Worm (Caenorhabditis elegans) whole organism, young adult: Measurements from ENCODE around the gene snt-7.

Experiments used
- B0035.1 ChIP-seq: sonication (generic microtip); optimal IDR thresholded peaks from 2 replicates; lab custom pipeline; 2016; ENCODE audit warnings: missing genetic modification characterization, mild to moderate bottlenecking, missing compliant biosample characterization, missing genotype, missing genetic modification reagents
- C17E4.6 ChIP-seq: fragments of 200-800 bp; sonication (Bioruptor generic); IDR thresholded peaks from 2 replicates; pipeline ENCODE4 v1.3.6; 2022; ENCODE audit warnings: missing genetic modification reagents, missing genetic modification characterization, missing compliant biosample characterization
- F57C9.4 ChIP-seq: sonication (generic microtip); optimal IDR thresholded peaks from 2 replicates; lab custom pipeline; 2017; ENCODE audit warnings: mild to moderate bottlenecking, missing genetic modification characterization, missing compliant biosample characterization
- Y53F4B.3 ChIP-seq: fragments of 200-800 bp; sonication (Bioruptor generic); IDR thresholded peaks from 2 replicates; pipeline ENCODE4 v1.3.6; 2022; ENCODE audit warnings: missing genetic modification reagents, missing genetic modification characterization, missing compliant biosample characterization
- Y67H2A.10 ChIP-seq: fragments of 200-800 bp; sonication (Bioruptor generic); conservative IDR thresholded peaks from 2 replicates; pipeline ENCODE4 v1.3.6; 2022; ENCODE audit warnings: missing genetic modification reagents, missing genetic modification characterization, missing compliant biosample characterization
- ama-1 ChIP-seq, 3 experiments: fragments of 150-350 bp in 1 of 3; sonication (generic microtip) in 2 of 3; optimal IDR thresholded peaks; 2 replicates each; lab custom pipeline; 2014 to 2018; ENCODE audit warnings: missing biosample characterization in 2 of 3, missing genetic modification characterization in 2 of 3, missing genetic modification reagents in 2 of 3
- aptf-3 ChIP-seq: fragments of 200-800 bp; sonication (Bioruptor generic); IDR thresholded peaks from 2 replicates; pipeline ENCODE4 v1.3.6; 2022; ENCODE audit warnings: missing genetic modification characterization, missing compliant biosample characterization
- athp-1 ChIP-seq: sonication (generic microtip); optimal IDR thresholded peaks from 2 replicates; lab custom pipeline; 2017; ENCODE audit warnings: mild to moderate bottlenecking, missing genetic modification characterization, missing compliant biosample characterization
- chd-7 ChIP-seq: sonication (generic microtip); optimal IDR thresholded peaks from 2 replicates; lab custom pipeline; 2016; ENCODE audit warnings: mild to moderate bottlenecking, missing genetic modification characterization, moderate library complexity, missing compliant biosample characterization
- dox-1 ChIP-seq: fragments of 200-800 bp; sonication (Bioruptor generic); IDR thresholded peaks from 2 replicates; pipeline ENCODE4 v1.3.6; 2022; ENCODE audit warnings: missing genetic modification reagents, missing genetic modification characterization, missing compliant biosample characterization
- egl-44 ChIP-seq: fragments of 200-800 bp; sonication (Bioruptor generic); IDR thresholded peaks from 2 replicates; pipeline ENCODE4 v1.3.6; 2022; ENCODE audit warnings: missing genetic modification reagents, missing genetic modification characterization, missing compliant biosample characterization
- ekl-4 ChIP-seq: fragments of 200-800 bp; sonication (Bioruptor generic); IDR thresholded peaks from 2 replicates; pipeline ENCODE4 v1.3.6; 2022; ENCODE audit warnings: missing genetic modification reagents, missing genetic modification characterization, missing compliant biosample characterization
- ets-4 ChIP-seq: fragments of 200-800 bp; sonication (Bioruptor generic); optimal IDR thresholded peaks from 2 replicates; lab custom pipeline; 2018; ENCODE audit warnings: mild to moderate bottlenecking, missing genetic modification characterization, missing compliant biosample characterization
- him-1 ChIP-seq: sonication (generic microtip); optimal IDR thresholded peaks from 2 replicates; lab custom pipeline; 2016; ENCODE audit warnings: missing genotype, missing genetic modification reagents, missing genetic modification characterization, missing compliant biosample characterization
- hmg-1.2 ChIP-seq: fragments of 200-800 bp; sonication (Bioruptor generic); IDR thresholded peaks from 2 replicates; pipeline ENCODE4 v1.3.6; 2022; ENCODE audit warnings: missing genetic modification reagents, missing genetic modification characterization, missing compliant biosample characterization
- hmg-20 ChIP-seq: fragments of 200-800 bp; sonication (Bioruptor generic); IDR thresholded peaks from 2 replicates; pipeline ENCODE4 v1.3.6; 2022; ENCODE audit warnings: missing genetic modification reagents, missing genetic modification characterization, missing compliant biosample characterization
- let-526 ChIP-seq: fragments of 200-800 bp; sonication (Bioruptor generic); IDR thresholded peaks from 2 replicates; pipeline ENCODE4 v1.3.6; 2022; ENCODE audit warnings: missing genetic modification reagents, missing genetic modification characterization, missing compliant biosample characterization
- lin-35 ChIP-seq, 3 experiments: fragments of 150-350 bp in 2 of 3; sonication (generic microtip) in 1 of 3; optimal IDR thresholded peaks; 2 replicates each; lab custom pipeline; 2014 to 2018; ENCODE audit warnings: missing biosample characterization in 3 of 3, missing genetic modification characterization in 3 of 3, missing genetic modification reagents in 3 of 3
- lin-40 ChIP-seq: sonication (generic microtip); optimal IDR thresholded peaks from 2 replicates; lab custom pipeline; 2016; ENCODE audit warnings: missing genetic modification characterization, mild to moderate bottlenecking, missing compliant biosample characterization, missing genotype, missing genetic modification reagents
- lir-1 ChIP-seq: fragments of 200-800 bp; sonication (Bioruptor generic); conservative IDR thresholded peaks from 2 replicates; pipeline ENCODE4 v1.3.6; 2022; ENCODE audit warnings: missing genetic modification reagents, missing genetic modification characterization, missing compliant biosample characterization
- madf-6 ChIP-seq: fragments of 200-800 bp; sonication (Bioruptor generic); IDR thresholded peaks from 2 replicates; pipeline ENCODE4 v1.3.6; 2022; ENCODE audit warnings: missing genetic modification reagents, missing genetic modification characterization, missing compliant biosample characterization
- mel-28 ChIP-seq: sonication (generic microtip); optimal IDR thresholded peaks from 2 replicates; lab custom pipeline; 2016; ENCODE audit warnings: borderline replicate concordance, mild to moderate bottlenecking, missing genetic modification characterization, missing compliant biosample characterization
- nhr-120 ChIP-seq: fragments of 200-800 bp; sonication (Bioruptor generic); IDR thresholded peaks from 2 replicates; pipeline ENCODE4 v1.3.6; 2022; ENCODE audit warnings: missing genetic modification characterization, missing compliant biosample characterization
- nhr-80 ChIP-seq: sonication (generic microtip); optimal IDR thresholded peaks from 2 replicates; lab custom pipeline; 2016; ENCODE audit warnings: missing genetic modification characterization, missing compliant biosample characterization
- rec-8 ChIP-seq, 2 experiments: sonication (generic microtip); optimal IDR thresholded peaks; 2 replicates each; lab custom pipeline; 2016; ENCODE audit warnings: mild to moderate bottlenecking in 2 of 2, missing genetic modification characterization in 2 of 2, missing genetic modification reagents in 2 of 2, missing genotype in 2 of 2, missing biosample characterization in 1 of 2, missing compliant biosample characterization in 1 of 2, moderate library complexity in 1 of 2
- sdz-38 ChIP-seq: sonication (generic microtip); optimal IDR thresholded peaks from 2 replicates; lab custom pipeline; 2016; ENCODE audit warnings: missing genotype, missing genetic modification characterization, missing compliant biosample characterization
- sea-2 ChIP-seq: fragments of 200-800 bp; sonication (Bioruptor generic); IDR thresholded peaks from 2 replicates; pipeline ENCODE4 v1.3.6; 2022; ENCODE audit warnings: missing genetic modification characterization, missing compliant biosample characterization
- snpc-1.1 ChIP-seq: sonication (generic microtip); optimal IDR thresholded peaks from 2 replicates; lab custom pipeline; 2017; ENCODE audit warnings: missing genetic modification characterization, mild to moderate bottlenecking, missing compliant biosample characterization, antibody characterized with exemption, moderate library complexity, missing genotype, missing genetic modification reagents; ENCODE audit not compliant: insufficient read depth
- snpc-1.3 ChIP-seq: sonication (generic microtip); optimal IDR thresholded peaks from 2 replicates; lab custom pipeline; 2017; ENCODE audit warnings: missing genetic modification characterization, mild to moderate bottlenecking, missing compliant biosample characterization, antibody characterized with exemption, moderate library complexity, missing genotype, missing genetic modification reagents; ENCODE audit not compliant: insufficient read depth
- snpc-4 ChIP-seq, 5 experiments: fragments of 150-350 bp in 1 of 5; sonication (generic microtip) in 4 of 5; optimal IDR thresholded peaks; 2 replicates each; lab custom pipeline; 2014 to 2018; ENCODE audit warnings: missing genetic modification characterization in 5 of 5, missing biosample characterization in 3 of 5, antibody characterized with exemption in 2 of 5, mild to moderate bottlenecking in 2 of 5, missing compliant biosample characterization in 2 of 5, missing genotype in 2 of 5, moderate library complexity in 2 of 5, missing genetic modification reagents in 1 of 5
- tlf-1 ChIP-seq: fragments of 200-800 bp; sonication (Bioruptor generic); optimal IDR thresholded peaks from 2 replicates; lab custom pipeline; 2018; ENCODE audit warnings: mild to moderate bottlenecking, missing genetic modification characterization, missing compliant biosample characterization
- zfh-2 ChIP-seq: fragments of 200-800 bp; sonication (Bioruptor generic); conservative IDR thresholded peaks from 2 replicates; pipeline ENCODE4 v1.3.6; 2022; ENCODE audit warnings: missing genetic modification reagents, missing genetic modification characterization, missing compliant biosample characterization
- zim-3 ChIP-seq: sonication (generic microtip); optimal IDR thresholded peaks from 2 replicates; lab custom pipeline; 2017; ENCODE audit warnings: mild to moderate bottlenecking, missing genetic modification characterization, moderate library complexity, missing compliant biosample characterization
- ztf-18 ChIP-seq: sonication (generic microtip); optimal IDR thresholded peaks from 2 replicates; lab custom pipeline; 2016; ENCODE audit warnings: missing genotype, mild to moderate bottlenecking, missing genetic modification characterization, missing compliant biosample characterization
- ztf-25 ChIP-seq: fragments of 200-800 bp; sonication (Bioruptor generic); IDR thresholded peaks from 2 replicates; pipeline ENCODE4 v1.3.6; 2022; ENCODE audit warnings: missing genetic modification reagents, missing genetic modification characterization, missing compliant biosample characterization

snt-7 gene

DNA sequence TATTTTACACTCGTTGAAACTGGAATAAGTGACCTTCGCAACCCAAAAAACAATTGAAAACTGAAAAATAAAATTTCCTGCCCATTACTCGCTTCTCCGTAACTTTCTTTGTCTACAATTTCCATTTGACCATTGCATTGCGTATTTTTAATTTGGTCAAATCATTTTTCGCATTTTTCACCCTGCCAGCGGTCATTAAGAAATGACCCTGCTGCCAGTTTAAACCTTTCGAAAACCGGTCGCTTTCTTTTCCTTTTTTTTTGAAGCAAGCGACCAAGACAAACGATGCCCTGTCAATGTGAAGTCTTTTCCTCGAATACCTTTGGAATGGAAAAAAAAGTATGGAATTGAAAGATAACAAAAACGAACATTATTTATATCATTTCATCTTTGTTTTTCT, 38.0 kb downstream of the snt-7 start:
- TF ChIP-seq chd-7 (tag; lab: Kevin White, UChicago) (no peak), ztf-25 (GFP tag; lab: Robert Waterston, UW) (no peak), nhr-80 (tag; lab: Kevin White, UChicago) (peak; percentile 3), madf-6 (GFP tag; lab: Robert Waterston, UW) (no peak), C17E4.6 (GFP tag; lab: Robert Waterston, UW) (no peak), zim-3 (tag; lab: Kevin White, UChicago) (no peak), lir-1 (GFP tag; lab: Robert Waterston, UW) (no peak), lin-40 (tag; lab: Kevin White, UChicago) (peak; percentile 24), lin-35 (GFP tag; optimal IDR thresholded peaks at IDR 0.05; lab: Kevin White, UChicago) (no peak)

DNA sequence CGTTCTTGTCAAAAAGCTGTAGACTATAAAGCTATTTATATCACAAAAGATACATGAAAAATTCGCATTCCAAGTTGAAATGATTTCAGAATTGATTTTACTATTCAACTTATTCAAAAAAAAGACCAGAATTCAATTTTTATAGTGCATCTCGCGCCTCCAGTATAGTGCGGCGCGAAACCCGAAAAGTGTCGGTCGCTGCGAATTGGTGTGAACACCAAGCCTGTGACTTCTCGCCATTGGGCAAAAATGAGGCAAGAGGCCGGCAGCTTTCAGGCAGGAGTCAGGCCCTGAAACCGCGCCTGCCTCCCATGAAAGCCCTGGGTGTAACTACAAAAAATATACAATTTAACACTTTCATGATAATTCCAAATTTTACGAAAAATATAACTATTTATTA, 39.6 kb downstream of the snt-7 start:
- TF ChIP-seq hmg-20 (no peak), mel-28 (tag; lab: Kevin White, UChicago) (no peak), snpc-4 (GFP tag; optimal IDR thresholded peaks at IDR 0.05; lab: Kevin White, UChicago) (no peak), snpc-4 (tag; optimal IDR thresholded peaks at IDR 0.05; lab: Kevin White, UChicago) (peak in 2 of 4 experiments; percentile 79 to 87), hmg-1.2 (GFP tag; lab: Robert Waterston, UW) (peak; percentile 43; the same call in 1 of the 2 replicates)
- TF ChIP-seq, all 124 proteins: peak for 2

DNA sequence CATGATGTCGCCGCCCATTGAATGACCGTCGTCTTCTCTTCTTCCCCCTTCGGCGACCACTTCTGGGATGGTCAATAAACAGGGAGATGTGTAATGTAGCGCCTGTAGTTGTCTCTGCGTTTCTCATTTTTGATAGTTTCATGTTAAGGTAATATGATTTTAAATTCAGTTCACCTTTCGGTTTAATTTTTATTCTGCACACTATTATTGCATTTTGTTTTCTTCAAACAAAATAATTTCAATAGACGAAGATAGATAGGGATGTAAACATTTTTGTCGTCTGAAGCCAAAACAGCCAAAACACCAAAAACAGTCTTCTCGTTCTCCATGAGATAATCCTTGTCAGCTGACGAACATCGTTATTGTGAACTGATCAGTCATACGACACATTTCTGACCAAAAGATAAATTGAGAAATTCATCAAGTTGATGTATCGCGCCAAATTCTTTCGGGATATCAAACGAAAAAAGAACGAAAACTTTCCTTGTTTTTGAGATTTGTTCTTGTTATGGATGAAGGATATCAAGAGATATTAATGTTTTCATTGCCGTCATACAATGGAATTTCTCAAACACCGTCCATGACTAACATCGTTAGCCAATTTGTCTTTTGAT, 40.1 kb downstream of the snt-7 start, which contains the start of gene C11G10.1:
TSS of gene C11G10.1 (minus strand) at position 51 of the 614 bp plus-strand sequence.
- TF ChIP-seq ekl-4 (GFP tag; lab: Robert Waterston, UW) (no peak), B0035.1 (tag; lab: Kevin White, UChicago) (no peak), egl-44 (GFP tag; lab: Robert Waterston, UW) (no peak), him-1 (no peak), rec-8 (tag; optimal IDR thresholded peaks at IDR 0.05; lab: Kevin White, UChicago) (no peak), Y53F4B.3 (no peak), snpc-1.3 (tag; lab: Kevin White, UChicago) (no peak), F57C9.4 (tag; lab: Kevin White, UChicago) (no peak), nhr-120 (no peak), let-526 (GFP tag; lab: Robert Waterston, UW) (no peak), Y67H2A.10 (GFP tag; lab: Robert Waterston, UW) (no peak), dox-1 (no peak), aptf-3 (GFP tag; lab: Robert Waterston, UW) (no peak), ama-1 (optimal IDR thresholded peaks at IDR 0.05; lab: Kevin White, UChicago) (no peak), ama-1 (GFP tag; optimal IDR thresholded peaks at IDR 0.05; lab: Kevin White, UChicago) (no peak), ztf-18 (no peak), tlf-1 (GFP tag; lab: Kevin White, UChicago) (no peak), athp-1 (tag; lab: Kevin White, UChicago) (no peak), ets-4 (GFP tag; lab: Kevin White, UChicago) (no peak), sea-2 (GFP tag; lab: Robert Waterston, UW) (no peak)

DNA sequence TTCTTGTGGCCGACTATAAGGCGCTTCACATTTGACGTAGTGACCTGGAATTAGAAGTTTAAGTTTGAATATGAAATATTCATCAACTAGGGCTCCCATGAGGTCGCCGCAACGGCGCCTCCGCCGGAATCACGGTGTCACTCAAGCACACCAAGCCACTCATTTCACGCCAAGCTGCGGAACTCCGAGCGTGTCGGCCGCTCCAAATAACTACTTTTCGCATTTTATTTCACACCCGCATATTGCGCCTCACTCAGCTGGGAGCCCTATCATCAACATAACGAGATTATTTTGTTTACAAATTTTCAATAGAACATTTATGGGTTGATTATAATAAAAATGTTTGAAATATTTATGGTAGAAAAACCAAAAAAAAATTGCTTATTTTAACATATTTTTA, 41.1 kb downstream of the snt-7 start:
- TF ChIP-seq snpc-1.1 (peak; percentile 69), snpc-4 (GFP tag; optimal IDR thresholded peaks at IDR 0.05; lab: Kevin White, UChicago) (peak; percentile 53), snpc-4 (tag; optimal IDR thresholded peaks at IDR 0.05; lab: Kevin White, UChicago) (peak in 2 of 4 experiments; percentile 71 to 79), sdz-38 (tag; lab: Kevin White, UChicago) (no peak), zfh-2 (GFP tag; lab: Robert Waterston, UW) (peak; percentile 32; the same call in 1 of the 2 replicates), let-526 (GFP tag; lab: Robert Waterston, UW) (no peak)
- TF ChIP-seq, all 124 proteins: peak for 3
